Worm (Caenorhabditis elegans) whole organism, early embryonic: ENCODE results near the gene oac-21.

ENCODE experiments used
- ama-1 ChIP-seq: fragments of 150-350 bp; optimal IDR thresholded peaks from 2 replicates; lab custom pipeline; 2014
- ceh-13 ChIP-seq: fragments of 200-800 bp; sonication (Bioruptor generic); optimal IDR thresholded peaks from 2 replicates; lab custom pipeline; 2018; ENCODE audit warnings: mild to moderate bottlenecking, missing genetic modification characterization, missing compliant biosample characterization
- flt-1 ChIP-seq: fragments of 200-800 bp; sonication (Bioruptor generic); IDR thresholded peaks from 2 replicates; pipeline ENCODE4 v1.3.6; 2022; ENCODE audit warnings: missing genetic modification characterization, missing compliant biosample characterization
- hnd-1 ChIP-seq: sonication (generic microtip); optimal IDR thresholded peaks from 2 replicates; lab custom pipeline; 2016; ENCODE audit warnings: missing genetic modification characterization, missing compliant biosample characterization
- pes-1 ChIP-seq: fragments of 200-800 bp; sonication (Bioruptor generic); IDR thresholded peaks from 2 replicates; pipeline ENCODE4 v1.3.6; 2022; ENCODE audit warnings: missing genetic modification reagents, missing genetic modification characterization, missing compliant biosample characterization
- scrt-1 ChIP-seq: fragments of 200-800 bp; sonication (Bioruptor generic); IDR thresholded peaks from 2 replicates; pipeline ENCODE4 v1.3.6; 2022; ENCODE audit warnings: missing genetic modification characterization, missing compliant biosample characterization
- sea-1 ChIP-seq: fragments of 200-800 bp; sonication (Bioruptor generic); conservative IDR thresholded peaks from 2 replicates; pipeline ENCODE4 v1.3.6; 2022; ENCODE audit warnings: missing genetic modification characterization, missing compliant biosample characterization
- tbx-37 ChIP-seq: fragments of 200-800 bp; sonication (Bioruptor generic); conservative IDR thresholded peaks from 2 replicates; pipeline ENCODE4 v1.3.6; 2022; ENCODE audit warnings: missing genetic modification reagents, missing genetic modification characterization, missing compliant biosample characterization

- TF ChIP-seq pes-1 (GFP tag; lab: Robert Waterston, UW) (no peak), ama-1 (lab: Kevin White, UChicago) (no peak), flt-1 (GFP tag; lab: Robert Waterston, UW) (no peak), sea-1 (GFP tag; lab: Robert Waterston, UW) (no peak), tbx-37 (GFP tag; lab: Robert Waterston, UW) (no peak), hnd-1 (no peak), ceh-13 (GFP tag; lab: Kevin White, UChicago) (no peak), scrt-1 (GFP tag; lab: Robert Waterston, UW) (no peak)
Observed at ce11 chrIV:3844584-3844983, 44.5 kb upstream of the oac-21 start.
